Worm (Caenorhabditis elegans) whole organism, L2 larva: ENCODE measurements around the gene smoc-1.

Experiments
- F13H6.1 ChIP-seq: sonication (generic microtip); optimal IDR thresholded peaks from 2 replicates; lab custom pipeline; 2016; ENCODE audit warnings: missing genetic modification characterization, missing compliant biosample characterization
- R02D3.7 ChIP-seq: fragments of 150-350 bp; optimal IDR thresholded peaks from 2 replicates; lab custom pipeline; 2014; ENCODE audit warnings: missing biosample characterization, missing genetic modification characterization
- Y55F3AM.14 ChIP-seq: fragments of 200-800 bp; sonication (Bioruptor generic); optimal IDR thresholded peaks from 2 replicates; lab custom pipeline; 2018; ENCODE audit warnings: mild to moderate bottlenecking, missing genetic modification characterization, missing compliant biosample characterization
- ZK546.5 ChIP-seq: sonication (generic microtip); optimal IDR thresholded peaks from 2 replicates; lab custom pipeline; 2017; ENCODE audit warnings: missing biosample characterization, missing genetic modification characterization
- alr-1 ChIP-seq: fragments of 150-350 bp; optimal IDR thresholded peaks from 2 replicates; lab custom pipeline; 2014; ENCODE audit warnings: missing biosample characterization, missing genetic modification characterization
- aly-2 ChIP-seq: fragments of 150-350 bp; optimal IDR thresholded peaks from 2 replicates; lab custom pipeline; 2014; ENCODE audit warnings: missing biosample characterization, missing genetic modification characterization
- ama-1 ChIP-seq: fragments of 150-350 bp; optimal IDR thresholded peaks from 2 replicates; lab custom pipeline; 2018; ENCODE audit warnings: inconsistent platforms
- blmp-1 ChIP-seq: sonication (generic microtip); optimal IDR thresholded peaks from 2 replicates; lab custom pipeline; 2017; ENCODE audit warnings: missing genetic modification characterization, mild to moderate bottlenecking, missing compliant biosample characterization, antibody characterized with exemption, moderate library complexity; ENCODE audit not compliant: insufficient read depth
- ceh-16 ChIP-seq: fragments of 150-350 bp; optimal IDR thresholded peaks from 2 replicates; lab custom pipeline; 2014; ENCODE audit warnings: missing biosample characterization, missing genetic modification characterization
- ceh-82 ChIP-seq: fragments of 150-350 bp; optimal IDR thresholded peaks from 2 replicates; lab custom pipeline; 2014; ENCODE audit warnings: missing biosample characterization, missing genetic modification characterization
- crh-2 ChIP-seq: sonication (generic microtip); optimal IDR thresholded peaks from 2 replicates; lab custom pipeline; 2017; ENCODE audit warnings: missing biosample characterization, missing genetic modification characterization
- dmd-4 ChIP-seq: sonication (generic microtip); optimal IDR thresholded peaks from 2 replicates; lab custom pipeline; 2017; ENCODE audit warnings: missing biosample characterization, missing genetic modification characterization
- egl-27 ChIP-seq: sonication (generic microtip); optimal IDR thresholded peaks from 3 replicates; lab custom pipeline; 2017; ENCODE audit warnings: missing biosample characterization, missing genetic modification reagents, missing genetic modification characterization
- elt-1 ChIP-seq: fragments of 150-350 bp; optimal IDR thresholded peaks from 2 replicates; lab custom pipeline; 2014; ENCODE audit warnings: missing biosample characterization, missing genetic modification characterization
- elt-3 ChIP-seq: sonication (generic microtip); optimal IDR thresholded peaks from 2 replicates; lab custom pipeline; 2017; ENCODE audit warnings: missing biosample characterization, missing genetic modification characterization
- fos-1 ChIP-seq: fragments of 150-350 bp; optimal IDR thresholded peaks from 2 replicates; lab custom pipeline; 2014; ENCODE audit warnings: missing biosample characterization, missing genetic modification characterization
- lin-39 ChIP-seq: fragments of 150-350 bp; optimal IDR thresholded peaks from 2 replicates; lab custom pipeline; 2014; ENCODE audit warnings: missing biosample characterization, missing genetic modification reagents, missing genetic modification characterization
- lsy-2 ChIP-seq, 2 experiments: fragments of 150-350 bp in 1 of 2; sonication (generic microtip) in 1 of 2; optimal IDR thresholded peaks; 2 replicates each; lab custom pipeline; 2014 to 2017; ENCODE audit warnings: missing biosample characterization in 2 of 2, missing genetic modification characterization in 2 of 2
- mbf-1 ChIP-seq: sonication (generic microtip); optimal IDR thresholded peaks from 2 replicates; lab custom pipeline; 2017; ENCODE audit warnings: missing biosample characterization, missing genetic modification characterization
- nhr-10 ChIP-seq: sonication (generic microtip); optimal IDR thresholded peaks from 2 replicates; lab custom pipeline; 2017; ENCODE audit warnings: missing biosample characterization, missing genetic modification characterization
- nhr-129 ChIP-seq: fragments of 150-350 bp; optimal IDR thresholded peaks from 2 replicates; lab custom pipeline; 2014; ENCODE audit warnings: missing biosample characterization, missing genetic modification characterization
- nhr-21 ChIP-seq: fragments of 150-350 bp; optimal IDR thresholded peaks from 2 replicates; lab custom pipeline; 2014; ENCODE audit warnings: missing biosample characterization, missing genetic modification characterization
- nhr-23 ChIP-seq: fragments of 150-350 bp; optimal IDR thresholded peaks from 2 replicates; lab custom pipeline; 2014; ENCODE audit warnings: missing biosample characterization, missing genetic modification reagents, missing genetic modification characterization
- nhr-237 ChIP-seq: fragments of 150-350 bp; optimal IDR thresholded peaks from 2 replicates; lab custom pipeline; 2014; ENCODE audit warnings: missing biosample characterization, missing genetic modification characterization
- nhr-25 ChIP-seq: fragments of 150-350 bp; sonication (generic microtip); optimal IDR thresholded peaks from 3 replicates; lab custom pipeline; 2014; ENCODE audit warnings: missing biosample characterization, missing genetic modification characterization
- nhr-6 ChIP-seq: fragments of 150-350 bp; optimal IDR thresholded peaks from 2 replicates; lab custom pipeline; 2014; ENCODE audit warnings: missing biosample characterization, missing genetic modification characterization
- nhr-77 ChIP-seq: fragments of 150-350 bp; optimal IDR thresholded peaks from 2 replicates; lab custom pipeline; 2014; ENCODE audit warnings: missing biosample characterization, missing genetic modification characterization
- peb-1 ChIP-seq: fragments of 150-350 bp; optimal IDR thresholded peaks from 2 replicates; lab custom pipeline; 2014; ENCODE audit warnings: missing biosample characterization, missing genetic modification characterization
- sem-4 ChIP-seq: fragments of 150-350 bp; optimal IDR thresholded peaks from 2 replicates; lab custom pipeline; 2014; ENCODE audit warnings: missing biosample characterization, missing genetic modification reagents, missing genetic modification characterization
- sma-3 ChIP-seq: sonication (generic microtip); optimal IDR thresholded peaks from 2 replicates; lab custom pipeline; 2016; ENCODE audit warnings: missing genetic modification reagents, missing genetic modification characterization, missing compliant biosample characterization
- sma-9 ChIP-seq, 2 experiments: fragments of 150-350 bp in 1 of 2; sonication (generic microtip) in 1 of 2; optimal IDR thresholded peaks; 2 replicates each; lab custom pipeline; 2014 to 2016; ENCODE audit warnings: missing genetic modification characterization in 2 of 2, mild to moderate bottlenecking in 1 of 2, missing biosample characterization in 1 of 2, missing compliant biosample characterization in 1 of 2, missing genetic modification reagents in 1 of 2, moderate library complexity in 1 of 2
- snpc-4 ChIP-seq: fragments of 150-350 bp; optimal IDR thresholded peaks from 2 replicates; lab custom pipeline; 2014; ENCODE audit warnings: missing biosample characterization, missing genetic modification characterization
- unc-62 ChIP-seq: fragments of 150-350 bp; optimal IDR thresholded peaks from 2 replicates; lab custom pipeline; 2014; ENCODE audit warnings: missing biosample characterization, missing genetic modification reagents, missing genetic modification characterization
- ztf-11 ChIP-seq: sonication (generic microtip); optimal IDR thresholded peaks from 2 replicates; lab custom pipeline; 2017; ENCODE audit warnings: missing biosample characterization, missing genetic modification characterization

Gene smoc-1

ce11 chrV:11736896-11737295 is 20.6 kb upstream of the smoc-1 start, which contains the start of gene spe-42:
Gene spe-42 (minus strand): TSS chrV:11736996.
- TF ChIP-seq nhr-10 (tag; lab: Kevin White, UChicago) (no peak), sma-9 (GFP tag; optimal IDR thresholded peaks at IDR 0.05; lab: Kevin White, UChicago) (no peak), sma-9 (tag; optimal IDR thresholded peaks at IDR 0.05; lab: Kevin White, UChicago) (no peak), egl-27 (tag; lab: Kevin White, UChicago) (no peak), nhr-25 (tag; lab: Kevin White, UChicago) (no peak), alr-1 (tag; lab: Kevin White, UChicago) (no peak), elt-1 (no peak), mbf-1 (no peak), ama-1 (lab: Kevin White, UChicago) (no peak), dmd-4 (tag; lab: Kevin White, UChicago) (no peak), nhr-237 (no peak), peb-1 (no peak), sem-4 (no peak), ZK546.5 (tag; lab: Kevin White, UChicago) (no peak), unc-62 (GFP tag; lab: Kevin White, UChicago) (no peak), ceh-16 (no peak), nhr-77 (tag; lab: Kevin White, UChicago) (no peak)
- TF ChIP-seq, all 48 proteins: peak for 0

ce11 chrV:11737333-11737732 is 20.1 kb upstream of the smoc-1 start:
- TF ChIP-seq snpc-4 (tag; lab: Kevin White, UChicago) (no peak), nhr-6 (no peak), nhr-129 (no peak), egl-27 (tag; lab: Kevin White, UChicago) (no peak), lin-39 (tag; lab: Kevin White, UChicago) (no peak), Y55F3AM.14 (GFP tag; lab: Kevin White, UChicago) (no peak), nhr-77 (tag; lab: Kevin White, UChicago) (no peak), F13H6.1 (tag; lab: Kevin White, UChicago) (no peak), fos-1 (tag; lab: Kevin White, UChicago) (no peak), ceh-82 (tag; lab: Kevin White, UChicago) (no peak), unc-62 (GFP tag; lab: Kevin White, UChicago) (no peak), elt-3 (tag; lab: Kevin White, UChicago) (no peak), aly-2 (tag; lab: Kevin White, UChicago) (no peak), ceh-16 (no peak), lsy-2 (tag; optimal IDR thresholded peaks at IDR 0.05; lab: Kevin White, UChicago) (no peak), sma-3 (GFP tag; lab: Kevin White, UChicago) (no peak), nhr-237 (no peak), ztf-11 (tag; lab: Kevin White, UChicago) (no peak)

ce11 chrV:11739820-11740219 is 17.6 kb upstream of the smoc-1 start, which contains the start of gene T04F3.1:
Gene T04F3.1 (plus strand): TSS chrV:11740065.
- TF ChIP-seq nhr-21 = peak; percentile 41
- no peak for TF ChIP-seq nhr-23 (tag; lab: Kevin White, UChicago)
- TF ChIP-seq sma-9 (GFP tag; optimal IDR thresholded peaks at IDR 0.05; lab: Kevin White, UChicago) = peak; percentile 75
- TF ChIP-seq sma-9 (tag; optimal IDR thresholded peaks at IDR 0.05; lab: Kevin White, UChicago) = no peak
- no peak for TF ChIP-seq elt-3 (tag; lab: Kevin White, UChicago)
- TF ChIP-seq crh-2 = no peak

- no peak for TF ChIP-seq mbf-1
- TF ChIP-seq blmp-1 (tag; lab: Kevin White, UChicago) = peak; percentile 69
These were observed 16.4 kb upstream of the smoc-1 start for ce11 chrV:11741078-11741477.

ce11 chrV:11751480-11751879 is 6.0 kb upstream of the smoc-1 start:
- TF ChIP-seq unc-62 (GFP tag; lab: Kevin White, UChicago) (no peak), R02D3.7 (tag; lab: Kevin White, UChicago) (no peak), fos-1 (tag; lab: Kevin White, UChicago) (no peak), aly-2 (tag; lab: Kevin White, UChicago) (no peak), lsy-2 (tag; optimal IDR thresholded peaks at IDR 0.05; lab: Kevin White, UChicago) (no peak)
- TF ChIP-seq, all 48 proteins: peak for 0
